Fruit fly (Drosophila melanogaster) whole organism, pupa: ENCODE measurements around the gene lcs.

ENCODE experiments used
- CG10348 ChIP-seq: fragments of 200-800 bp; sonication (Bioruptor generic); IDR thresholded peaks from 2 replicates; pipeline ENCODE4 v1.3.6; 2022; ENCODE audit warnings: missing biosample characterization, missing genetic modification characterization
- CG12605 ChIP-seq: fragments of 200-800 bp; sonication (Bioruptor generic); IDR thresholded peaks from 2 replicates; pipeline ENCODE4 v1.3.6; 2022; ENCODE audit warnings: missing biosample characterization, missing genetic modification characterization
- CG13204 ChIP-seq: fragments of 200-800 bp; sonication (Bioruptor generic); optimal IDR thresholded peaks from 2 replicates; lab custom pipeline; 2018; ENCODE audit warnings: missing biosample characterization, mild to moderate bottlenecking, missing genetic modification characterization, moderate library complexity
- CG14655 ChIP-seq: fragments of 200-800 bp; sonication (Bioruptor generic); optimal IDR thresholded peaks from 3 replicates; lab custom pipeline; 2017; ENCODE audit warnings: mild to moderate bottlenecking, missing biosample characterization, missing genetic modification reagents, missing genetic modification characterization
- CG15710 ChIP-seq: fragments of 200-800 bp; sonication (Bioruptor generic); optimal IDR thresholded peaks from 2 replicates; lab custom pipeline; 2018; ENCODE audit warnings: missing biosample characterization, mild to moderate bottlenecking, missing genetic modification characterization, moderate library complexity
- CG17806 ChIP-seq: fragments of 200-800 bp; sonication (Bioruptor generic); optimal IDR thresholded peaks from 2 replicates; lab custom pipeline; 2018; ENCODE audit warnings: missing biosample characterization, mild to moderate bottlenecking, missing genetic modification characterization, moderate library complexity
- CG32121 ChIP-seq: fragments of 200-800 bp; sonication (Bioruptor generic); IDR thresholded peaks from 2 replicates; pipeline ENCODE4 v1.3.6; 2022; ENCODE audit warnings: missing biosample characterization, missing genetic modification characterization
- CG34367 ChIP-seq: fragments of 200-800 bp; sonication (Bioruptor generic); optimal IDR thresholded peaks from 2 replicates; lab custom pipeline; 2018; ENCODE audit warnings: missing biosample characterization, mild to moderate bottlenecking, missing genetic modification characterization
- CG4496 ChIP-seq: fragments of 200-800 bp; sonication (Bioruptor generic); IDR thresholded peaks from 3 replicates; pipeline ENCODE4 v1.3.6; 2022; ENCODE audit warnings: missing biosample characterization, missing genetic modification characterization
- CG8159 ChIP-seq: fragments of 200-800 bp; sonication (Bioruptor generic); optimal IDR thresholded peaks from 3 replicates; lab custom pipeline; 2018; ENCODE audit warnings: missing biosample characterization, mild to moderate bottlenecking, missing genetic modification characterization, moderate library complexity
- CG8301 ChIP-seq: fragments of 200-800 bp; sonication (Bioruptor generic); optimal IDR thresholded peaks from 2 replicates; lab custom pipeline; 2018; ENCODE audit warnings: missing biosample characterization, mild to moderate bottlenecking, missing genetic modification characterization
- CG9948 ChIP-seq: fragments of 200-800 bp; sonication (Bioruptor generic); optimal IDR thresholded peaks from 2 replicates; lab custom pipeline; 2018; ENCODE audit warnings: missing biosample characterization, mild to moderate bottlenecking, missing genetic modification characterization, moderate library complexity
- D1 ChIP-seq: fragments of 200-800 bp; sonication (Bioruptor generic); optimal IDR thresholded peaks from 2 replicates; lab custom pipeline; 2018; ENCODE audit warnings: missing biosample characterization, mild to moderate bottlenecking, missing genetic modification characterization, moderate library complexity
- EcR ChIP-seq: fragments of 200-800 bp; sonication (Bioruptor generic); optimal IDR thresholded peaks from 3 replicates; lab custom pipeline; 2019; ENCODE audit warnings: missing biosample characterization, missing genetic modification characterization, mild to moderate bottlenecking, moderate library complexity, missing genetic modification reagents
- Ets98B ChIP-seq: fragments of 200-800 bp; sonication (Bioruptor generic); IDR thresholded peaks from 2 replicates; pipeline ENCODE4 v1.3.6; 2022; ENCODE audit warnings: missing biosample characterization, missing genetic modification characterization
- Pif1A ChIP-seq: fragments of 200-800 bp; sonication (Bioruptor generic); optimal IDR thresholded peaks from 3 replicates; lab custom pipeline; 2016; ENCODE audit warnings: missing biosample characterization, missing genetic modification characterization
- Pif1B ChIP-seq: fragments of 200-800 bp; sonication (Bioruptor generic); optimal IDR thresholded peaks from 3 replicates; lab custom pipeline; 2016; ENCODE audit warnings: missing biosample characterization, missing genetic modification characterization
- Snoo ChIP-seq: fragments of 200-800 bp; sonication (Bioruptor generic); optimal IDR thresholded peaks from 3 replicates; lab custom pipeline; 2017; ENCODE audit warnings: missing biosample characterization, mild to moderate bottlenecking, missing genetic modification characterization, inconsistent platforms
- fd96Ca ChIP-seq: fragments of 200-800 bp; sonication (Bioruptor generic); IDR thresholded peaks from 3 replicates; pipeline ENCODE4 v1.3.6; 2022; ENCODE audit warnings: missing biosample characterization, missing genetic modification characterization
- gl ChIP-seq: fragments of 200-800 bp; sonication (Bioruptor generic); optimal IDR thresholded peaks from 2 replicates; lab custom pipeline; 2018; ENCODE audit warnings: missing biosample characterization, mild to moderate bottlenecking, missing genetic modification characterization
- rn ChIP-seq: fragments of 200-800 bp; sonication (Bioruptor generic); IDR thresholded peaks from 2 replicates; pipeline ENCODE4 v1.3.6; 2022; ENCODE audit warnings: missing biosample characterization, missing genetic modification characterization

The lcs gene

dm6 chrX:21367363-21368072, 29.6 kb downstream of the lcs start:
- TF ChIP-seq rn (peak; percentile 93), CG34367 (tag; lab: Kevin White, UChicago) (peak; percentile 98), EcR (peak; percentile 39), CG13204 (GFP tag; lab: Kevin White, UChicago) (peak; percentile 95), D1 (tag; lab: Kevin White, UChicago) (peak; percentile 92), Snoo (tag; lab: Kevin White, UChicago) (peak; percentile 99), CG15710 (peak; percentile 99), CG32121 (GFP tag; lab: Robert Waterston, UW) (peak; percentile 98), gl (peak; percentile 96), Ets98B (GFP tag; lab: Robert Waterston, UW) (peak; percentile 96), CG9948 (tag; lab: Kevin White, UChicago) (peak; percentile 98), Pif1B (GFP tag; lab: Kevin White, UChicago) (peak; percentile 98), CG10348 (GFP tag; lab: Robert Waterston, UW) (peak; percentile 92), CG14655 (GFP tag; lab: Kevin White, UChicago) (peak; percentile 99), CG17806 (tag; lab: Kevin White, UChicago) (peak; percentile 97), CG12605 (GFP tag; lab: Robert Waterston, UW) (peak; percentile 91), CG4496 (GFP tag; lab: Robert Waterston, UW) (peak; percentile 98), CG8301 (peak; percentile 99), fd96Ca (GFP tag; lab: Robert Waterston, UW) (peak; percentile 98), CG8159 (peak; percentile 99), Pif1A (peak; percentile 98)

- no peak for TF ChIP-seq CG14655 (GFP tag; lab: Kevin White, UChicago)
- peak; percentile 80 for TF ChIP-seq fd96Ca (GFP tag; lab: Robert Waterston, UW)
- peak; percentile 79 for TF ChIP-seq CG15710
- peak; percentile 86 for TF ChIP-seq CG4496 (GFP tag; lab: Robert Waterston, UW)
- TF ChIP-seq CG12605 (GFP tag; lab: Robert Waterston, UW): peak; percentile 57
- TF ChIP-seq CG34367 (tag; lab: Kevin White, UChicago): peak; percentile 61
- TF ChIP-seq CG8159: peak; percentile 85
- TF ChIP-seq Pif1B (GFP tag; lab: Kevin White, UChicago): peak; percentile 68
- TF ChIP-seq D1 (tag; lab: Kevin White, UChicago): no peak
- TF ChIP-seq EcR: peak; percentile 28
- TF ChIP-seq CG8301: peak; percentile 84
- TF ChIP-seq CG32121 (GFP tag; lab: Robert Waterston, UW): peak; percentile 92
- TF ChIP-seq Pif1A: no peak
- TF ChIP-seq CG10348 (GFP tag; lab: Robert Waterston, UW): 0 out of 2 replicates have a peak, but pooled peaks have one; percentile 50
- TF ChIP-seq Ets98B (GFP tag; lab: Robert Waterston, UW): peak; percentile 77
- TF ChIP-seq CG17806 (tag; lab: Kevin White, UChicago): peak; percentile 66
- TF ChIP-seq rn: no peak
- TF ChIP-seq CG13204 (GFP tag; lab: Kevin White, UChicago): peak; percentile 48
- peak; percentile 78 for TF ChIP-seq Snoo (tag; lab: Kevin White, UChicago)
- peak; percentile 69 for TF ChIP-seq CG9948 (tag; lab: Kevin White, UChicago)
- peak; percentile 20 for TF ChIP-seq gl
- TF ChIP-seq, all 21 proteins: peak for 17
Measured at dm6 chrX:21366311-21366990, 30.7 kb downstream of the lcs start.

- no peak for TF ChIP-seq fd96Ca (GFP tag; lab: Robert Waterston, UW)
- TF ChIP-seq gl: no peak
Measured at dm6 chrX:21365421-21365820, 31.7 kb downstream of the lcs start.

dm6 chrX:21362878-21363277, 34.2 kb downstream of the lcs start, which contains the start of the genes bbx and waw:
TSS of gene bbx (plus strand) at chrX:21363028.
TSS of gene waw (plus strand) at chrX:21363028.
- TF ChIP-seq CG34367 (tag; lab: Kevin White, UChicago) (no peak), CG13204 (GFP tag; lab: Kevin White, UChicago) (no peak), Snoo (tag; lab: Kevin White, UChicago) (peak; percentile 12), rn (no peak), EcR (peak; percentile 54), CG8159 (peak; percentile 16), CG32121 (GFP tag; lab: Robert Waterston, UW) (no peak)

dm6 chrX:21357810-21358671, 39.1 kb downstream of the lcs start, which contains the start of gene Septin1:
TSS of gene Septin1 (plus strand) at chrX:21358286.
- TF ChIP-seq EcR (peak; percentile 55), CG8301 (no peak), CG4496 (GFP tag; lab: Robert Waterston, UW) (0 out of 3 replicates have a peak, but pooled peaks have one; percentile 19), CG10348 (GFP tag; lab: Robert Waterston, UW) (no peak)
